Worm (Caenorhabditis elegans) whole organism, L4 larva: ENCODE measurements around the gene gst-12.

Experiments used
- F37D6.2 ChIP-seq: sonication (generic microtip); optimal IDR thresholded peaks from 2 replicates; lab custom pipeline; 2016; ENCODE audit warnings: mild to moderate bottlenecking, missing genetic modification characterization, missing compliant biosample characterization
- F49E8.2 ChIP-seq: sonication (generic microtip); optimal IDR thresholded peaks from 2 replicates; lab custom pipeline; 2016; ENCODE audit warnings: missing compliant biosample characterization, mild to moderate bottlenecking, missing genetic modification characterization, borderline replicate concordance
- R02D3.7 ChIP-seq: fragments of 150-350 bp; sonication (generic microtip); optimal IDR thresholded peaks from 3 replicates; lab custom pipeline; 2014; ENCODE audit warnings: missing biosample characterization, missing genetic modification characterization
- Y105C5A.15 ChIP-seq: fragments of 200-800 bp; sonication (Bioruptor generic); IDR thresholded peaks from 2 replicates; pipeline ENCODE4 v1.3.6; 2022; ENCODE audit warnings: missing genetic modification characterization, missing compliant biosample characterization
- Y48G9A.11 ChIP-seq: fragments of 200-800 bp; sonication (Bioruptor generic); IDR thresholded peaks from 2 replicates; pipeline ENCODE4 v1.3.6; 2022; ENCODE audit warnings: missing genetic modification reagents, missing genetic modification characterization, missing compliant biosample characterization
- Y5F2A.4 ChIP-seq: fragments of 200-800 bp; sonication (Bioruptor generic); optimal IDR thresholded peaks from 2 replicates; lab custom pipeline; 2018; ENCODE audit warnings: mild to moderate bottlenecking, missing genetic modification characterization, missing compliant biosample characterization
- ZK337.2 ChIP-seq: fragments of 200-800 bp; sonication (Bioruptor generic); IDR thresholded peaks from 2 replicates; pipeline ENCODE4 v1.3.6; 2022; ENCODE audit warnings: missing genetic modification reagents, missing genetic modification characterization, missing compliant biosample characterization
- aha-1 ChIP-seq: fragments of 150-350 bp; peaks from one replicate; lab custom pipeline; 2014; ENCODE audit warnings: missing biosample characterization, missing genetic modification characterization
- ceh-28 ChIP-seq: fragments of 150-350 bp; optimal IDR thresholded peaks from 2 replicates; lab custom pipeline; 2014; ENCODE audit warnings: missing biosample characterization, missing genetic modification reagents, missing genetic modification characterization
- ceh-32 ChIP-seq: sonication (generic microtip); optimal IDR thresholded peaks from 2 replicates; lab custom pipeline; 2016; ENCODE audit warnings: mild to moderate bottlenecking, missing genetic modification characterization, missing compliant biosample characterization; ENCODE audit not compliant: poor library complexity
- ceh-44 ChIP-seq: fragments of 200-800 bp; sonication (Bioruptor generic); IDR thresholded peaks from 2 replicates; pipeline ENCODE4 v1.3.6; 2022; ENCODE audit warnings: missing genetic modification reagents, missing genetic modification characterization, missing compliant biosample characterization
- ceh-82 ChIP-seq: sonication (generic microtip); optimal IDR thresholded peaks from 2 replicates; lab custom pipeline; 2017; ENCODE audit warnings: missing biosample characterization, missing genetic modification characterization
- cey-2 ChIP-seq: sonication (generic microtip); optimal IDR thresholded peaks from 3 replicates; lab custom pipeline; 2017; ENCODE audit warnings: missing genetic modification characterization, mild to moderate bottlenecking, missing compliant biosample characterization, antibody characterized with exemption, borderline replicate concordance; ENCODE audit not compliant: insufficient read depth
- daf-12 ChIP-seq: fragments of 150-350 bp; optimal IDR thresholded peaks from 2 replicates; lab custom pipeline; 2014; ENCODE audit warnings: missing biosample characterization, missing genetic modification reagents, missing genetic modification characterization
- daf-16 ChIP-seq, 3 experiments: sonication (generic microtip); optimal IDR thresholded peaks; 2 replicates each; lab custom pipeline; 2016 to 2017; ENCODE audit warnings: missing genetic modification characterization in 3 of 3, missing genetic modification reagents in 3 of 3, mild to moderate bottlenecking in 2 of 3, missing compliant biosample characterization in 2 of 3, missing biosample characterization in 1 of 3, moderate library complexity in 1 of 3
- daf-19 ChIP-seq: fragments of 200-800 bp; sonication (Bioruptor generic); conservative IDR thresholded peaks from 2 replicates; pipeline ENCODE4 v1.3.6; 2022; ENCODE audit warnings: missing genetic modification characterization, missing compliant biosample characterization
- dpl-1 ChIP-seq: fragments of 150-350 bp; optimal IDR thresholded peaks from 2 replicates; lab custom pipeline; 2014; ENCODE audit warnings: missing biosample characterization, missing genetic modification reagents, missing genetic modification characterization
- duxl-1 ChIP-seq: sonication (generic microtip); optimal IDR thresholded peaks from 2 replicates; lab custom pipeline; 2016; ENCODE audit warnings: mild to moderate bottlenecking, missing genetic modification characterization, moderate library complexity, missing compliant biosample characterization; ENCODE audit not compliant: poor library complexity
- dve-1 ChIP-seq: sonication (generic microtip); optimal IDR thresholded peaks from 2 replicates; lab custom pipeline; 2017; ENCODE audit warnings: antibody characterized with exemption, mild to moderate bottlenecking, missing genetic modification characterization, missing compliant biosample characterization; ENCODE audit not compliant: insufficient read depth
- egl-43 ChIP-seq: fragments of 200-800 bp; sonication (Bioruptor generic); IDR thresholded peaks from 2 replicates; pipeline ENCODE4 v1.3.6; 2022; ENCODE audit warnings: missing genetic modification reagents, missing genetic modification characterization, missing compliant biosample characterization
- fkh-10 ChIP-seq: fragments of 150-350 bp; optimal IDR thresholded peaks from 2 replicates; lab custom pipeline; 2014; ENCODE audit warnings: missing biosample characterization, missing genetic modification reagents, missing genetic modification characterization
- hif-1 ChIP-seq, 2 experiments: sonication (generic microtip); optimal IDR thresholded peaks; 2 replicates each; lab custom pipeline; 2016 to 2017; ENCODE audit warnings: missing compliant biosample characterization in 2 of 2, missing genetic modification characterization in 2 of 2, missing genetic modification reagents in 2 of 2, missing genotype in 2 of 2, mild to moderate bottlenecking in 1 of 2
- hlh-30 ChIP-seq: sonication (generic microtip); optimal IDR thresholded peaks from 2 replicates; lab custom pipeline; 2017; ENCODE audit warnings: antibody characterized with exemption, mild to moderate bottlenecking, missing genetic modification characterization, missing compliant biosample characterization; ENCODE audit not compliant: insufficient read depth
- hmg-1.1 ChIP-seq: fragments of 200-800 bp; sonication (Bioruptor generic); IDR thresholded peaks from 2 replicates; pipeline ENCODE4 v1.3.6; 2022; ENCODE audit warnings: missing genetic modification reagents, missing genetic modification characterization, missing compliant biosample characterization
- lin-13 ChIP-seq: fragments of 150-350 bp; optimal IDR thresholded peaks from 2 replicates; lab custom pipeline; 2014; ENCODE audit warnings: missing biosample characterization, missing genetic modification reagents, missing genetic modification characterization
- lin-15B ChIP-seq: fragments of 150-350 bp; sonication (generic microtip); optimal IDR thresholded peaks from 3 replicates; lab custom pipeline; 2014; ENCODE audit warnings: missing biosample characterization, missing genetic modification characterization
- lin-38 ChIP-seq: fragments of 200-800 bp; sonication (Bioruptor generic); IDR thresholded peaks from 2 replicates; pipeline ENCODE4 v1.3.6; 2022; ENCODE audit warnings: missing genetic modification reagents, missing genetic modification characterization, missing compliant biosample characterization
- lsy-2 ChIP-seq, 2 experiments: fragments of 150-350 bp in 1 of 2; sonication (generic microtip) in 1 of 2; optimal IDR thresholded peaks; 2 replicates each; lab custom pipeline; 2014 to 2017; ENCODE audit warnings: missing biosample characterization in 2 of 2, missing genetic modification characterization in 2 of 2
- mdl-1 ChIP-seq, 2 experiments: fragments of 150-350 bp in 1 of 2; sonication (generic microtip) in 1 of 2; optimal IDR thresholded peaks; 2 replicates each; lab custom pipeline; 2014 to 2017; ENCODE audit warnings: missing biosample characterization in 2 of 2, missing genetic modification characterization in 2 of 2
- mep-1 ChIP-seq: fragments of 150-350 bp; sonication (generic microtip); optimal IDR thresholded peaks from 3 replicates; lab custom pipeline; 2014; ENCODE audit warnings: missing biosample characterization, missing genetic modification characterization
- nhr-11 ChIP-seq: fragments of 150-350 bp; optimal IDR thresholded peaks from 2 replicates; lab custom pipeline; 2014; ENCODE audit warnings: missing biosample characterization, missing genetic modification characterization
- nhr-111 ChIP-seq: fragments of 200-800 bp; sonication (Bioruptor generic); optimal IDR thresholded peaks from 2 replicates; lab custom pipeline; 2018; ENCODE audit warnings: mild to moderate bottlenecking, missing genetic modification characterization, missing compliant biosample characterization
- nhr-237 ChIP-seq: sonication (generic microtip); optimal IDR thresholded peaks from 2 replicates; lab custom pipeline; 2017; ENCODE audit warnings: missing biosample characterization, missing genetic modification characterization
- nhr-25 ChIP-seq: sonication (generic microtip); optimal IDR thresholded peaks from 2 replicates; lab custom pipeline; 2017; ENCODE audit warnings: missing genetic modification characterization, mild to moderate bottlenecking, missing compliant biosample characterization, antibody characterized with exemption, moderate library complexity, borderline replicate concordance; ENCODE audit not compliant: insufficient read depth
- nhr-28 ChIP-seq: fragments of 150-350 bp; optimal IDR thresholded peaks from 2 replicates; lab custom pipeline; 2014; ENCODE audit warnings: missing biosample characterization, missing genetic modification characterization
- nhr-48 ChIP-seq: sonication (generic microtip); optimal IDR thresholded peaks from 2 replicates; lab custom pipeline; 2016; ENCODE audit warnings: mild to moderate bottlenecking, missing genetic modification characterization, missing compliant biosample characterization
- nhr-6 ChIP-seq: fragments of 150-350 bp; optimal IDR thresholded peaks from 2 replicates; lab custom pipeline; 2014; ENCODE audit warnings: missing biosample characterization, missing genetic modification characterization
- nhr-76 ChIP-seq: fragments of 150-350 bp; optimal IDR thresholded peaks from 2 replicates; lab custom pipeline; 2014; ENCODE audit warnings: missing biosample characterization, missing genetic modification characterization
- nhr-77 ChIP-seq: fragments of 150-350 bp; optimal IDR thresholded peaks from 2 replicates; lab custom pipeline; 2014; ENCODE audit warnings: missing biosample characterization, missing genetic modification characterization
- pha-4 ChIP-seq, 2 experiments: fragments of 150-350 bp in 1 of 2; fragments of 200-800 bp in 1 of 2; sonication (Bioruptor generic) in 1 of 2; IDR thresholded peaks in 1 of 2; optimal IDR thresholded peaks in 1 of 2; 2 replicates each; pipeline versions ENCODE4 v1.3.6 to Lab custom; 2014 to 2022; ENCODE audit warnings: missing genetic modification characterization in 2 of 2, missing genetic modification reagents in 2 of 2, missing biosample characterization in 1 of 2, missing compliant biosample characterization in 1 of 2
- php-3 ChIP-seq: fragments of 200-800 bp; sonication (Bioruptor generic); IDR thresholded peaks from 2 replicates; pipeline ENCODE4 v1.3.6; 2022; ENCODE audit warnings: missing genetic modification reagents, missing genetic modification characterization, missing compliant biosample characterization
- pqm-1 ChIP-seq: sonication (generic microtip); optimal IDR thresholded peaks from 2 replicates; lab custom pipeline; 2017; ENCODE audit warnings: missing biosample characterization, missing genetic modification characterization
- rbr-2 ChIP-seq: sonication (generic microtip); optimal IDR thresholded peaks from 2 replicates; lab custom pipeline; 2016; ENCODE audit warnings: missing genotype, missing genetic modification characterization, missing compliant biosample characterization
- set-16 ChIP-seq: fragments of 200-800 bp; sonication (Bioruptor generic); IDR thresholded peaks from 2 replicates; pipeline ENCODE4 v1.3.6; 2022; ENCODE audit warnings: missing genetic modification reagents, missing genetic modification characterization, missing compliant biosample characterization
- vab-7 ChIP-seq: fragments of 200-800 bp; sonication (Bioruptor generic); IDR thresholded peaks from 2 replicates; pipeline ENCODE4 v1.3.6; 2022; ENCODE audit warnings: missing genetic modification reagents, missing genetic modification characterization, missing compliant biosample characterization

The gst-12 gene

DNA sequence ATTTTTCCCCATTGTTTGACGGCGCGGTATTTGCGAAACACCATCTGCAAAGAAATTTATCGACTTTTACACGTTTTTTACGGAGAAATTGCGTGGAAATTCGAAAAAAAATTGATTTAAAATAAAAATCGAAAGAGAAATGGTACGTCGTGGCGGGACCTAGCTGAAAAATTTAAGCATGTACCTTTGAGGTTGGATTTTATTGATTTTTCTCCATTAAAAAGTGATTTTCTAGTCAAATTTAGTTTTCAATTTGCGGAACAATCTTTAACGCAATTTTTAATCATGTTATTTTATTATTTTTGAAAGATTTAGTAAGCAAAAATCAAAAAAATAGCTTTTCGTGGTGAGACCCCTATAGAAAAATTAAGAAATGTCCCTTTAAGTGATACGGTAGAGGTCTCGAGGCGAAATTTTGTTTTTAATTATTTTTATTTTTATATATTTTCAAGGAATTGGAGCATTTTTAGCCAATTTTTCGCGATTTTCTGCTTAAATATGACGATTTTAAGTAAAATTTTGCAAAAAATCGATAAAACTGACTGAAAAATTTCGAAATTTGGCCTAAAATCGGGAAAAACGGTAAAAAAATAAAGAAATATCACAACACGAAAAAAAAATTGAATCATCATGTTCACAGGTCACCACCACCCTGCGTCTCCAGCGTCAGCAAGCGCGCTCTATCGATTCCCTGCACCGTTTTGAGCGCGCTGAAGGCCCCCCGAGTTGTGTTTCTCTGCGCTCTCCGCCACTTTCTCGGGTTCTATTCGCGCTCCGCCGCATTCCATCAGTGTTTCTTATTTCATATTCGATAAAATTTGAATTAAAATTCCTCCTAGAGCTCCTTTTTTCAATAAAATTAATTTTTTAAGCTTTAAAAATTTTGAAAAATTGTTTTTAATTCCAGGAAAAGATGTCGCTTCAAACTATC lies 42.6 kb downstream of the gst-12 start, which contains the start of the genes mrpl-37 and lin-38:
Gene mrpl-37 (minus strand): TSS at position 51 of the 931 bp plus-strand sequence.
Gene lin-38 (plus strand): TSS at position 908 of the 931 bp plus-strand sequence.
- TF ChIP-seq nhr-111 (no peak), ceh-82 (no peak), hmg-1.1 (peak; percentile 64), php-3 (GFP tag; lab: Robert Waterston, UW) (no peak), cey-2 (tag; lab: Kevin White, UChicago) (no peak), F49E8.2 (peak; percentile 13), lin-13 (GFP tag; lab: Kevin White, UChicago) (peak; percentile 84), dve-1 (peak; percentile 64), rbr-2 (tag; lab: Kevin White, UChicago) (peak; percentile 58), aha-1 (peak; percentile 98), set-16 (peak; percentile 78), dpl-1 (peak; percentile 68), ZK337.2 (GFP tag; lab: Robert Waterston, UW) (no peak), nhr-237 (tag; lab: Kevin White, UChicago) (no peak), ceh-28 (tag; lab: Kevin White, UChicago) (no peak), daf-12 (no peak), pha-4 (GFP tag; IDR thresholded peaks at IDR 0.05; lab: Robert Waterston, UW) (peak; percentile 39; the same call in 1 of the 2 replicates), pha-4 (tag; optimal IDR thresholded peaks at IDR 0.05; lab: Kevin White, UChicago) (no peak), Y105C5A.15 (GFP tag; lab: Robert Waterston, UW) (no peak), ceh-32 (no peak), daf-19 (GFP tag; lab: Robert Waterston, UW) (no peak), lin-38 (GFP tag; lab: Robert Waterston, UW) (peak; percentile 86), lin-15B (tag; lab: Kevin White, UChicago) (peak; percentile 53), ceh-44 (GFP tag; lab: Robert Waterston, UW) (no peak), mep-1 (peak; percentile 73), Y5F2A.4 (GFP tag; lab: Kevin White, UChicago) (no peak), R02D3.7 (tag; lab: Kevin White, UChicago) (no peak), nhr-6 (tag; lab: Kevin White, UChicago) (peak; percentile 58), nhr-28 (peak; percentile 29), duxl-1 (tag; lab: Kevin White, UChicago) (no peak), nhr-76 (tag; lab: Kevin White, UChicago) (no peak), mdl-1 (tag; optimal IDR thresholded peaks at IDR 0.05; lab: Kevin White, UChicago) (peak in 1 of 2 experiments; percentile 55), hlh-30 (tag; lab: Kevin White, UChicago) (peak; percentile 80), vab-7 (no peak), nhr-11 (peak; percentile 48), daf-16 (GFP tag; optimal IDR thresholded peaks at IDR 0.05; lab: Kevin White, UChicago) (no peak), daf-16 (tag; optimal IDR thresholded peaks at IDR 0.05; lab: Kevin White, UChicago) (peak; percentile 46), fkh-10 (GFP tag; lab: Kevin White, UChicago) (peak; percentile 53), pqm-1 (tag; lab: Kevin White, UChicago) (no peak), hif-1 (tag; optimal IDR thresholded peaks at IDR 0.05; lab: Kevin White, UChicago) (peak in 1 of 2 experiments; percentile 63), nhr-25 (tag; lab: Kevin White, UChicago) (peak; percentile 5), nhr-77 (tag; lab: Kevin White, UChicago) (peak; percentile 85), Y48G9A.11 (GFP tag; lab: Robert Waterston, UW) (no peak), nhr-48 (tag; lab: Kevin White, UChicago) (no peak), F37D6.2 (tag; lab: Kevin White, UChicago) (peak; percentile 25), lsy-2 (tag; optimal IDR thresholded peaks at IDR 0.05; lab: Kevin White, UChicago) (peak; percentile 15 to 78), egl-43 (GFP tag; lab: Robert Waterston, UW) (0 out of 2 replicates have a peak, but pooled peaks have one; percentile 47)
